Fruit fly (Drosophila melanogaster) whole organism, embryonic: ENCODE data around the gene CG14370.

Experiments
- Ada2b ChIP-seq: fragments of 200-800 bp; sonication (Bioruptor generic); IDR thresholded peaks from 2 replicates; pipeline ENCODE4 v1.3.6; 2022; ENCODE audit warnings: missing biosample characterization, missing genetic modification characterization
- Bteb2 ChIP-seq: fragments of 200-800 bp; sonication (Bioruptor generic); optimal IDR thresholded peaks from 2 replicates; lab custom pipeline; 2016; ENCODE audit warnings: missing biosample characterization, missing genetic modification characterization
- CG10959 ChIP-seq: fragments of 200-800 bp; sonication (Bioruptor generic); IDR thresholded peaks from 2 replicates; pipeline ENCODE4 v1.3.6; 2022; ENCODE audit warnings: missing biosample characterization, missing genetic modification characterization
- CG11398 ChIP-seq: fragments of 200-800 bp; sonication (Bioruptor generic); optimal IDR thresholded peaks from 2 replicates; lab custom pipeline; 2016; ENCODE audit warnings: missing biosample characterization, missing genetic modification characterization
- CG11723 ChIP-seq: fragments of 200-800 bp; sonication (Bioruptor generic); optimal IDR thresholded peaks from 2 replicates; lab custom pipeline; 2017; ENCODE audit warnings: missing biosample characterization, mild to moderate bottlenecking, missing genetic modification characterization
- CG12236 ChIP-seq: fragments of 200-800 bp; sonication (Bioruptor generic); optimal IDR thresholded peaks from 2 replicates; lab custom pipeline; 2016; ENCODE audit warnings: missing biosample characterization, missing genetic modification characterization
- CG12769 ChIP-seq: fragments of 200-800 bp; sonication (Bioruptor generic); optimal IDR thresholded peaks from 2 replicates; lab custom pipeline; 2019; ENCODE audit warnings: missing biosample characterization, mild to moderate bottlenecking, missing genetic modification characterization, moderate library complexity
- CG13775 ChIP-seq: fragments of 200-800 bp; sonication (Bioruptor generic); optimal IDR thresholded peaks from 3 replicates; lab custom pipeline; 2017; ENCODE audit warnings: missing biosample characterization, mild to moderate bottlenecking, missing genetic modification characterization
- CG14860 ChIP-seq: fragments of 200-800 bp; sonication (Bioruptor generic); IDR thresholded peaks from 3 replicates; pipeline ENCODE4 v1.3.6; 2022; ENCODE audit warnings: missing biosample characterization, missing genetic modification characterization; ENCODE audit not compliant: partially characterized antibody
- CG1529 ChIP-seq: fragments of 200-800 bp; sonication (Bioruptor generic); optimal IDR thresholded peaks from 3 replicates; lab custom pipeline; 2018; ENCODE audit warnings: missing biosample characterization, missing genetic modification characterization
- CG1602 ChIP-seq: fragments of 200-800 bp; sonication (Bioruptor generic); optimal IDR thresholded peaks from 3 replicates; lab custom pipeline; 2016; ENCODE audit warnings: missing biosample characterization, missing genetic modification characterization
- CG16813 ChIP-seq: fragments of 200-800 bp; sonication (Bioruptor generic); IDR thresholded peaks from 3 replicates; pipeline ENCODE4 v1.3.6; 2022; ENCODE audit warnings: missing biosample characterization, missing genetic modification characterization; ENCODE audit not compliant: partially characterized antibody
- CG17186 ChIP-seq: fragments of 200-800 bp; sonication (Bioruptor generic); optimal IDR thresholded peaks from 3 replicates; lab custom pipeline; 2017; ENCODE audit warnings: missing biosample characterization, missing genetic modification reagents, missing genetic modification characterization
- CG17612 ChIP-seq: fragments of 200-800 bp; sonication (Bioruptor generic); IDR thresholded peaks from 2 replicates; pipeline ENCODE4 v1.3.6; 2022; ENCODE audit warnings: missing biosample characterization, missing genetic modification characterization
- CG18011 ChIP-seq: fragments of 200-800 bp; sonication (Bioruptor generic); optimal IDR thresholded peaks from 2 replicates; lab custom pipeline; 2017; ENCODE audit warnings: missing biosample characterization, missing genetic modification characterization, mild to moderate bottlenecking, moderate library complexity, missing genotype
- CG18764 ChIP-seq: fragments of 200-800 bp; sonication (Bioruptor generic); optimal IDR thresholded peaks from 3 replicates; lab custom pipeline; 2016; ENCODE audit warnings: missing biosample characterization, missing genetic modification characterization
- CG33213 ChIP-seq: fragments of 200-800 bp; sonication (Bioruptor generic); optimal IDR thresholded peaks from 3 replicates; lab custom pipeline; 2016; ENCODE audit warnings: missing biosample characterization, missing genetic modification characterization
- CG4707 ChIP-seq: fragments of 200-800 bp; sonication (Bioruptor generic); optimal IDR thresholded peaks from 2 replicates; lab custom pipeline; 2018; ENCODE audit warnings: missing biosample characterization, mild to moderate bottlenecking, missing genetic modification characterization, moderate library complexity
- CG6791 ChIP-seq: fragments of 200-800 bp; sonication (Bioruptor generic); IDR thresholded peaks from 3 replicates; pipeline ENCODE4 v1.3.6; 2022; ENCODE audit warnings: missing biosample characterization, missing genetic modification characterization; ENCODE audit not compliant: partially characterized antibody
- CG8290 ChIP-seq, 3 experiments: fragments of 200-800 bp; sonication (Bioruptor generic); optimal IDR thresholded peaks; 2 replicates each; lab custom pipeline; 2016 to 2019; ENCODE audit warnings: missing biosample characterization in 3 of 3, missing genetic modification characterization in 3 of 3, mild to moderate bottlenecking in 2 of 3, moderate library complexity in 1 of 3
- CG8924 ChIP-seq: fragments of 200-800 bp; optimal IDR thresholded peaks from 3 replicates; lab custom pipeline; 2019; ENCODE audit warnings: missing biosample characterization, mild to moderate bottlenecking, missing genetic modification characterization, moderate library complexity
- CG9609 ChIP-seq: fragments of 200-800 bp; sonication (Bioruptor generic); optimal IDR thresholded peaks from 3 replicates; lab custom pipeline; 2016; ENCODE audit warnings: missing biosample characterization, missing genetic modification characterization
- CG9727 ChIP-seq: fragments of 200-800 bp; sonication (Bioruptor generic); optimal IDR thresholded peaks from 3 replicates; lab custom pipeline; 2017; ENCODE audit warnings: missing biosample characterization, mild to moderate bottlenecking, missing genetic modification characterization
- Dbx ChIP-seq: fragments of 200-800 bp; sonication (Bioruptor generic); IDR thresholded peaks from 3 replicates; pipeline ENCODE4 v1.3.6; 2022; ENCODE audit warnings: missing biosample characterization, missing genetic modification characterization
- Dfd ChIP-seq, 2 experiments: fragments of >200 bp; optimal IDR thresholded peaks; 2 replicates each; lab custom pipeline; 2017; ENCODE audit warnings: missing biosample characterization in 2 of 2, missing genetic modification characterization in 2 of 2
- Dll ChIP-seq: fragments of 200-800 bp; sonication (Bioruptor generic); IDR thresholded peaks from 4 replicates; pipeline ENCODE4 v1.3.6; 2022; ENCODE audit warnings: missing biosample characterization, missing genetic modification characterization; ENCODE audit not compliant: partially characterized antibody
- Ets65A ChIP-seq: fragments of 200-800 bp; sonication (Bioruptor generic); peaks from one replicate; lab custom pipeline; 2016; ENCODE audit warnings: missing biosample characterization, missing genetic modification characterization
- Hmr ChIP-seq: fragments of 200-800 bp; sonication (Bioruptor generic); optimal IDR thresholded peaks from 3 replicates; lab custom pipeline; 2017; ENCODE audit warnings: mild to moderate bottlenecking, missing biosample characterization, missing genetic modification reagents, missing genetic modification characterization
- Mad ChIP-seq: fragments of 200-800 bp; sonication (Bioruptor generic); optimal IDR thresholded peaks from 2 replicates; lab custom pipeline; 2016; ENCODE audit warnings: missing biosample characterization, missing genetic modification characterization
- Mrtf ChIP-seq: fragments of 200-800 bp; sonication (Bioruptor generic); IDR thresholded peaks from 3 replicates; pipeline ENCODE4 v1.3.6; 2022; ENCODE audit warnings: missing biosample characterization, missing genetic modification characterization
- Rfx ChIP-seq: fragments of 200-800 bp; sonication (Bioruptor generic); IDR thresholded peaks from 2 replicates; pipeline ENCODE4 v1.3.6; 2022; ENCODE audit warnings: missing biosample characterization, missing genetic modification characterization
- Sin3A ChIP-seq: fragments of >200 bp; optimal IDR thresholded peaks from 2 replicates; lab custom pipeline; 2018
- Sry-β ChIP-seq: fragments of 200-800 bp; sonication (Bioruptor generic); optimal IDR thresholded peaks from 2 replicates; lab custom pipeline; 2018; ENCODE audit warnings: missing biosample characterization, mild to moderate bottlenecking, missing genetic modification characterization, moderate library complexity
- Vsx1 ChIP-seq: fragments of 200-800 bp; sonication (Bioruptor generic); optimal IDR thresholded peaks from 2 replicates; lab custom pipeline; 2017; ENCODE audit warnings: missing biosample characterization, mild to moderate bottlenecking, missing genetic modification characterization, missing genetic modification reagents
- ara ChIP-seq: fragments of 200-800 bp; sonication (Bioruptor generic); IDR thresholded peaks from 2 replicates; pipeline ENCODE4 v1.3.6; 2022; ENCODE audit warnings: missing biosample characterization, missing genetic modification characterization
- cg ChIP-seq: fragments of 200-800 bp; sonication (Bioruptor generic); optimal IDR thresholded peaks from 3 replicates; lab custom pipeline; 2019; ENCODE audit warnings: missing biosample characterization, mild to moderate bottlenecking, missing genetic modification characterization, moderate library complexity
- croc ChIP-seq: fragments of 200-800 bp; sonication (Bioruptor generic); conservative IDR thresholded peaks from 3 replicates; pipeline ENCODE4 v1.3.6; 2022; ENCODE audit warnings: missing biosample characterization, missing genetic modification characterization
- da ChIP-seq: fragments of 200-800 bp; sonication (Bioruptor generic); optimal IDR thresholded peaks from 2 replicates; lab custom pipeline; 2016; ENCODE audit warnings: missing biosample characterization, missing genetic modification characterization
- ems ChIP-seq: fragments of 200-800 bp; sonication (Bioruptor generic); optimal IDR thresholded peaks from 3 replicates; lab custom pipeline; 2016; ENCODE audit warnings: missing biosample characterization, missing genetic modification characterization
- ham ChIP-seq: fragments of 200-800 bp; sonication (Bioruptor generic); IDR thresholded peaks from 2 replicates; pipeline ENCODE4 v1.3.6; 2022; ENCODE audit warnings: missing biosample characterization, missing genetic modification characterization
- kah ChIP-seq: fragments of 200-800 bp; sonication (Bioruptor generic); optimal IDR thresholded peaks from 2 replicates; lab custom pipeline; 2018; ENCODE audit warnings: missing biosample characterization, mild to moderate bottlenecking, missing genetic modification characterization
- lbe ChIP-seq: fragments of 200-800 bp; sonication (Bioruptor generic); optimal IDR thresholded peaks from 2 replicates; lab custom pipeline; 2016; ENCODE audit warnings: missing biosample characterization, mild to moderate bottlenecking, missing genetic modification characterization
- lola ChIP-seq, 3 experiments: fragments of >200 bp in 2 of 3; fragments of 200-800 bp in 1 of 3; sonication (Bioruptor generic) in 1 of 3; optimal IDR thresholded peaks; 2 replicates each; lab custom pipeline; 2017 to 2019; ENCODE audit warnings: missing biosample characterization in 3 of 3, missing genetic modification characterization in 3 of 3, mild to moderate bottlenecking in 1 of 3, moderate library complexity in 1 of 3
- mld ChIP-seq: fragments of 200-800 bp; sonication (Bioruptor generic); IDR thresholded peaks from 3 replicates; pipeline ENCODE4 v1.3.6; 2022; ENCODE audit warnings: missing biosample characterization, missing genetic modification characterization; ENCODE audit not compliant: partially characterized antibody
- pho ChIP-seq: fragments of 200-800 bp; sonication (Bioruptor generic); optimal IDR thresholded peaks from 2 replicates; lab custom pipeline; 2016; ENCODE audit warnings: missing biosample characterization, missing genetic modification characterization
- sc ChIP-seq, 3 experiments: fragments of >200 bp in 2 of 3; fragments of 200-800 bp in 1 of 3; sonication (Bioruptor generic) in 1 of 3; optimal IDR thresholded peaks; 2 replicates in 2 of 3; 3 replicates in 1 of 3; lab custom pipeline; 2017; ENCODE audit warnings: mild to moderate bottlenecking in 1 of 3, missing biosample characterization in 1 of 3, missing genetic modification characterization in 1 of 3, missing genetic modification reagents in 1 of 3
- sens ChIP-seq: fragments of 200-800 bp; sonication (Bioruptor generic); peaks from one replicate; lab custom pipeline; 2016; ENCODE audit warnings: missing biosample characterization, missing genetic modification characterization
- sisA ChIP-seq: fragments of 200-800 bp; sonication (Bioruptor generic); IDR thresholded peaks from 2 replicates; pipeline ENCODE4 v1.3.6; 2022; ENCODE audit warnings: missing biosample characterization, missing genetic modification characterization
- unc-4 ChIP-seq: fragments of 200-800 bp; sonication (Bioruptor generic); IDR thresholded peaks from 2 replicates; pipeline ENCODE4 v1.3.6; 2022; ENCODE audit warnings: missing biosample characterization, missing genetic modification characterization; ENCODE audit not compliant: partially characterized antibody

CG14370 gene

dm6 chr3R:13615007-13615406 lies 27.2 kb downstream of the CG14370 start:
- TF ChIP-seq Dfd (GFP tag; optimal IDR thresholded peaks at IDR 0.05; lab: Kevin White, UChicago) (no peak), CG8290 (GFP tag; optimal IDR thresholded peaks at IDR 0.05; lab: Kevin White, UChicago) (peak; percentile 75), CG8290 (tag; optimal IDR thresholded peaks at IDR 0.05; lab: Kevin White, UChicago) (peak in 1 of 2 experiments; percentile 85), Dll (GFP tag; lab: Robert Waterston, UW) (no peak), CG17612 (GFP tag; lab: Robert Waterston, UW) (peak; percentile 82; the same call in 1 of the 2 replicates), Rfx (no peak; the same call in 1 of the 2 replicates), CG8924 (tag; lab: Kevin White, UChicago) (no peak), CG18011 (GFP tag; lab: Kevin White, UChicago) (no peak), kah (GFP tag; lab: Kevin White, UChicago) (no peak), Mrtf (GFP tag; lab: Robert Waterston, UW) (0 out of 3 replicates have a peak, but pooled peaks have one; percentile 23), Dbx (GFP tag; lab: Robert Waterston, UW) (no peak), CG17186 (GFP tag; lab: Kevin White, UChicago) (no peak), CG12769 (peak; percentile 83), sisA (GFP tag; lab: Robert Waterston, UW) (no peak), sens (peak; percentile 30), Ets65A (GFP tag; lab: Kevin White, UChicago) (no peak), CG33213 (no peak), CG11398 (GFP tag; lab: Kevin White, UChicago) (no peak), Mad (GFP tag; lab: Kevin White, UChicago) (no peak), CG16813 (GFP tag; lab: Robert Waterston, UW) (no peak), CG1529 (GFP tag; lab: Kevin White, UChicago) (no peak), CG11723 (GFP tag; lab: Kevin White, UChicago) (no peak), da (no peak), Sry-β (GFP tag; lab: Kevin White, UChicago) (peak; percentile 11), CG6791 (GFP tag; lab: Robert Waterston, UW) (no peak), pho (GFP tag; lab: Kevin White, UChicago) (no peak), croc (GFP tag; lab: Robert Waterston, UW) (no peak), Ada2b (no peak), CG9609 (no peak), CG18764 (GFP tag; lab: Kevin White, UChicago) (no peak), unc-4 (GFP tag; lab: Robert Waterston, UW) (no peak), lbe (GFP tag; lab: Kevin White, UChicago) (no peak), cg (no peak), CG1602 (GFP tag; lab: Kevin White, UChicago) (no peak), ham (GFP tag; lab: Robert Waterston, UW) (no peak), Vsx1 (GFP tag; lab: Kevin White, UChicago) (no peak), Hmr (GFP tag; lab: Kevin White, UChicago) (no peak), mld (no peak), sc (optimal IDR thresholded peaks at IDR 0.05; lab: Kevin White, UChicago) (no peak), sc (GFP tag; optimal IDR thresholded peaks at IDR 0.05; lab: Kevin White, UChicago) (no peak), CG14860 (GFP tag; lab: Robert Waterston, UW) (0 out of 3 replicates have a peak, but pooled peaks have one; percentile 16), CG4707 (GFP tag; lab: Kevin White, UChicago) (no peak), CG9727 (GFP tag; lab: Kevin White, UChicago) (no peak), CG10959 (GFP tag; lab: Robert Waterston, UW) (no peak), lola (GFP tag; optimal IDR thresholded peaks at IDR 0.05; lab: Kevin White, UChicago) (no peak), CG12236 (GFP tag; lab: Kevin White, UChicago) (no peak), ems (no peak), CG13775 (GFP tag; lab: Kevin White, UChicago) (no peak), Bteb2 (no peak), Sin3A (lab: Kevin White, UChicago) (no peak), ara (no peak)
